Worm (Caenorhabditis elegans): ENCODE data around the gene rpn-9.

DNA sequence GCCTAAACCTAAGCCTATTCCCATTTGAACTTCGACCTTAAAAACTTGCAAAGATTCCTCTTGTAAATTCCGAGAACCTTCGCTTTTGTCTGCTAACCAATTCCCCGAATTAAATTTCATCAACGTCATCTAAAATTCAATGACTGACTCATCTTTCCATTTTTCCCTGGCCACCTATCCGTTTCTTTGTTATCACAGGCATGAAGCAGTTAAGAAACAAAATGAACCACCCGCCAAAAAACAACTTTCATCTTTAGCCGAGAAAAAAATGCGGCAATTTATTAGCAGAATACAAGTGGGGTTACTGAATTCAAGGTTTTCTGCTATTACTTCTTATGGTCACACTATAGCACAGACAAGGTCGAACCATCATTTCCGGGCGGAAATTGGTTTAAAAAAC lies 34.0 kb downstream of the rpn-9 start:
- TF ChIP-seq him-1 (tag; optimal IDR thresholded peaks at IDR 0.05) (no peak), dao-5 (tag; optimal IDR thresholded peaks at IDR 0.05) (no peak)
